Worm (Caenorhabditis elegans) whole organism, early embryonic: Measurements from ENCODE around the gene Y61A9LA.1.

ENCODE experiments used
- F13C5.2 ChIP-seq: sonication (generic microtip); optimal IDR thresholded peaks from 2 replicates; lab custom pipeline; 2017; ENCODE audit warnings: mild to moderate bottlenecking, missing genetic modification characterization, inconsistent platforms, missing compliant biosample characterization
- ama-1 ChIP-seq: fragments of 150-350 bp; optimal IDR thresholded peaks from 2 replicates; lab custom pipeline; 2014

DNA sequence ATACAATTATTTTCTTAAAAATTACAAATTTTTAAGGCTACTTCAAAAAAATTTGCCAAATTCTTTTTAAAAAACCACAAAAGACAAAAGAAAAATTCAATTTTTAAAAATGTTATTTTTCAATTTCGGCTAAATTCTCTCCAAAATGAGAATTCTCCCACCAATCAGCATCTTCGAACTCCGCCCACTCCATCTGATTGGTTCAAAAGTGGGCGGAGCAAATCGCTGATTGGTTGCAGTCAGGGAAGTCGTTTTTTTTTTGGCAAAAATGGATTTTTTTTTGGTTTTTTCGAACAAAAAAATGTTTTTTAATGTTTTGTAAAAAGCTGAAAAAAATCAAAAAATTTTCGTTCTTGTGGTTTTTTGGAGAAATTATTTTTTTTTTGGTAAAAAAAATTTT lies 45.3 kb upstream of the Y61A9LA.1 start:
- TF ChIP-seq F13C5.2 (tag; lab: Kevin White, UChicago) (no peak), ama-1 (no peak)
